Fruit fly (Drosophila melanogaster) whole organism, embryonic: ENCODE data around the gene CG13297.

ENCODE experiments used
- CG11398 ChIP-seq: fragments of 200-800 bp; sonication (Bioruptor generic); optimal IDR thresholded peaks from 2 replicates; lab custom pipeline; 2016; ENCODE audit warnings: missing biosample characterization, missing genetic modification characterization
- CG14014 ChIP-seq: fragments of 200-800 bp; sonication (Bioruptor generic); IDR thresholded peaks from 2 replicates; pipeline ENCODE4 v1.3.6; 2022; ENCODE audit warnings: missing biosample characterization, missing genetic modification characterization
- CG2116 ChIP-seq: fragments of 200-800 bp; sonication (Bioruptor generic); optimal IDR thresholded peaks from 3 replicates; lab custom pipeline; 2018; ENCODE audit warnings: missing biosample characterization, mild to moderate bottlenecking, missing genetic modification characterization
- CG8359 ChIP-seq: fragments of 200-800 bp; sonication (Bioruptor generic); optimal IDR thresholded peaks from 2 replicates; lab custom pipeline; 2017; ENCODE audit warnings: missing biosample characterization, mild to moderate bottlenecking, missing genetic modification characterization, borderline replicate concordance
- Dfd ChIP-seq, 2 experiments: fragments of >200 bp; optimal IDR thresholded peaks; 2 replicates each; lab custom pipeline; 2017; ENCODE audit warnings: missing biosample characterization in 2 of 2, missing genetic modification characterization in 2 of 2
- Hr3 ChIP-seq: fragments of 200-800 bp; sonication (Bioruptor generic); optimal IDR thresholded peaks from 3 replicates; lab custom pipeline; 2016; ENCODE audit warnings: missing biosample characterization, missing genetic modification characterization
- TFAM ChIP-seq: fragments of 200-800 bp; sonication (Bioruptor generic); optimal IDR thresholded peaks from 2 replicates; lab custom pipeline; 2017; ENCODE audit warnings: missing biosample characterization, missing genetic modification characterization, inconsistent platforms
- bab2 ChIP-seq: fragments of 200-800 bp; sonication (Bioruptor generic); optimal IDR thresholded peaks from 2 replicates; lab custom pipeline; 2016; ENCODE audit warnings: missing biosample characterization, missing genetic modification characterization
- en ChIP-seq: fragments of 200-800 bp; sonication (Bioruptor generic); optimal IDR thresholded peaks from 2 replicates; lab custom pipeline; 2016; ENCODE audit warnings: missing biosample characterization, missing genetic modification characterization
- gsb ChIP-seq: fragments of 200-800 bp; sonication (Bioruptor generic); IDR thresholded peaks from 2 replicates; pipeline ENCODE4 v1.3.6; 2022; ENCODE audit warnings: missing biosample characterization, missing genetic modification characterization
- vvl ChIP-seq: fragments of 200-800 bp; sonication (Bioruptor generic); IDR thresholded peaks from 2 replicates; pipeline ENCODE4 v1.3.6; 2022; ENCODE audit warnings: missing biosample characterization, missing genetic modification characterization
- wdn ChIP-seq: fragments of 200-800 bp; sonication (Bioruptor generic); IDR thresholded peaks from 2 replicates; pipeline ENCODE4 v1.3.6; 2022; ENCODE audit warnings: missing biosample characterization, missing genetic modification characterization
- yki ChIP-seq: fragments of >200 bp; optimal IDR thresholded peaks from 3 replicates; lab custom pipeline; 2018

DNA sequence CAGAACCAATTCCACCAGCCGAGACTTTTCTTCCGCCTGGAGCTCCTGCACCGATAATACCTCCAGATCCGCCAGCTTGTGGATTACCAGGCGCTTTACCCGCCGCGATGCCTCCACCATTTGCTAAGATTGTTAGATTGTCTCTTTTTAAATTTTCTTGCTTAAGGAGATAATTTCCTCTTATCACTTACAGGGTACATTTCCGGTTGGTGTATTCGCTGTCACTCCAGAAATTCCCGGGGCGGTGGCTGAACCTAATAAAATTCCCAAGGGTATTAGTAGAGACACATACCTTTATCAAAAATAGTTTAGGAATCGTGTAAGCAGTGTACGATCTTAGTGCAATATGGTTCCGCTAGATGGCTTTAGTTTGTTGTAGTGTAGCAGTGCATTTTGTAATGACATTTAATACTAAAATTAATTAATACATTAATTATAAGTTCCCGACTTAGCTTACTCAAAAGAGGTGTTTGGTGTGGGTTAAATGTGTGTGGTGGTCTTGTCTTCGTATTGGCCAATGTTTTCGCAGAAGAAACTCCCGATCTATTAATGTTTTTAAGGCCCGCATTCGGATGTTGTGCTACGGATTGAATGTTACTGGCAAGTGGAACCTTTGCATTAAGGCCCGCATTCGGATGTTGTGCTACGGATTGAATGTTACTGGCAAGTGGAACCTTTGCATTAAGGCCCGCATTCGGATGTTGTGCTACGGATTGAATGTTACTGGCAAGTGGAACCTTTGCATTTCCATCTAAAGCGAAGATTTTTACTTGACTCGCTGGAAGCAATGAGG is 32.4 kb downstream of the CG13297 start:
- TF ChIP-seq Dfd (GFP tag; optimal IDR thresholded peaks at IDR 0.05; lab: Kevin White, UChicago) (peak in 1 of 2 experiments; percentile 83), en (GFP tag; lab: Kevin White, UChicago) (peak; percentile 77), CG8359 (GFP tag; lab: Kevin White, UChicago) (peak; percentile 75), vvl (peak; percentile 96), yki (lab: Kevin White, UChicago) (peak; percentile 38), wdn (peak; percentile 49; the same call in 1 of the 2 replicates), Hr3 (no peak), CG11398 (peak; percentile 55), gsb (GFP tag; lab: Robert Waterston, UW) (peak; percentile 64), CG2116 (GFP tag; lab: Kevin White, UChicago) (peak; percentile 65), TFAM (GFP tag; lab: Kevin White, UChicago) (peak; percentile 56), bab2 (peak; percentile 42), CG14014 (GFP tag; lab: Robert Waterston, UW) (peak; percentile 70; the same call in 1 of the 2 replicates)
